Fruit fly (Drosophila melanogaster): ENCODE data around the gene Sod1.

Gene Sod1

DNA sequence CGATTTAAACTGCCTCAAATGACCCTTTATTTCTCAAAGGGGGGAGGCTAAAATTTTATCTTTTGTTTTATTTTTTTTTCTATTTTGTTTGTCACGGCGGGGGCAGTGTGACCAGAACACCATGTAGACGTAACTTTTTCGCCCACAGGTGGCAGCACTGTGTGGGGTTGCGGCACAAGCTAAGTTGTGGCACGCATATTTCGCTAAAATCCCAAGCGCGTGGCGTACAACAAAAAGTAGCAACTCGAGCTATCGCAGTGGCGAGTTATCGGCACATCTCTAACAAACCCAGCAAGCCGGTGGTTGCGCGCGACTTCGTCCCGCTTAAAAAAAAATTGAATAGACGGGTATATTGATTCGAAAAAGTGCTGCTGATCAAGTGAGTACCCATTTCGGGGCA is 9.5 kb upstream of the Sod1 start, which contains the start of the genes Ufd1 and NaPi-III (continued):
- TF ChIP-seq Hey (tag; optimal IDR thresholded peaks at IDR 0.05): no peak
- peak in 1 of 2 experiments; percentile 12 for TF ChIP-seq Hr51 (GFP tag; optimal IDR thresholded peaks at IDR 0.05)
- peak; percentile 92 for TF ChIP-seq Ets97D (GFP tag; optimal IDR thresholded peaks at IDR 0.05)
- TF ChIP-seq CG2120 (GFP tag; optimal IDR thresholded peaks at IDR 0.05): peak; percentile 41
- no peak for TF ChIP-seq CG8281 (tag; optimal IDR thresholded peaks at IDR 0.05)
- TF ChIP-seq YL-1 (GFP tag; optimal IDR thresholded peaks at IDR 0.05): peak; percentile 79
- no peak for TF ChIP-seq HLHmδ (GFP tag; optimal IDR thresholded peaks at IDR 0.05)
- no peak for TF ChIP-seq psq (GFP tag; optimal IDR thresholded peaks at IDR 0.05)
- TF ChIP-seq CG11093 (GFP tag; IDR thresholded peaks at IDR 0.05): no peak
- peak; percentile 16 for TF ChIP-seq Bdp1 (GFP tag; optimal IDR thresholded peaks at IDR 0.05)
- TF ChIP-seq CG33557 (GFP tag; optimal IDR thresholded peaks at IDR 0.05): no peak
- peak; percentile 15 for TF ChIP-seq CG9817 (tag; optimal IDR thresholded peaks at IDR 0.05)
- TF ChIP-seq Max (GFP tag; optimal IDR thresholded peaks at IDR 0.05): no peak
- peak; percentile 4 for TF ChIP-seq CG2202 (tag; optimal IDR thresholded peaks at IDR 0.05)
- no peak for TF ChIP-seq bsh (GFP tag; optimal IDR thresholded peaks at IDR 0.05)
- no peak for TF ChIP-seq esg (GFP tag; conservative IDR thresholded peaks at IDR 0.05)
- 0 out of 3 replicates have a peak, but pooled peaks have one; percentile 52 for TF ChIP-seq so (GFP tag; IDR thresholded peaks at IDR 0.05)
- TF ChIP-seq br (optimal IDR thresholded peaks at IDR 0.05): no peak
- peak; percentile 98 for TF ChIP-seq Lhr (GFP tag; optimal IDR thresholded peaks at IDR 0.05)
- TF ChIP-seq tin (GFP tag; optimal IDR thresholded peaks at IDR 0.05): no peak
- TF ChIP-seq gro (GFP tag; optimal IDR thresholded peaks at IDR 0.05): peak; percentile 71
- TF ChIP-seq mld (GFP tag; IDR thresholded peaks at IDR 0.05; ENCODE audit: partially characterized antibody): no peak
- no peak for TF ChIP-seq CG10209 (GFP tag; optimal IDR thresholded peaks at IDR 0.05)
- TF ChIP-seq CG12391 (tag; optimal IDR thresholded peaks at IDR 0.05): peak; percentile 57
- TF ChIP-seq CG11696 (GFP tag; IDR thresholded peaks at IDR 0.05): no peak
- TF ChIP-seq CG8924 (tag; optimal IDR thresholded peaks at IDR 0.05): peak; percentile 47
- TF ChIP-seq zen (tag; optimal IDR thresholded peaks at IDR 0.05): peak; percentile 39
- peak; percentile 26 for TF ChIP-seq CG3995 (GFP tag; optimal IDR thresholded peaks at IDR 0.05)
- no peak for TF ChIP-seq CG10959 (GFP tag; IDR thresholded peaks at IDR 0.05)
- no peak for TF ChIP-seq CG8765 (GFP tag; IDR thresholded peaks at IDR 0.05)
- TF ChIP-seq CG11695 (GFP tag; IDR thresholded peaks at IDR 0.05): no peak
- TF ChIP-seq lola (GFP tag; optimal IDR thresholded peaks at IDR 0.05): no peak
- no peak for TF ChIP-seq ham (GFP tag; IDR thresholded peaks at IDR 0.05)
- peak; percentile 68 for TF ChIP-seq CG13624 (GFP tag; optimal IDR thresholded peaks at IDR 0.05)
- peak; percentile 78 for TF ChIP-seq Dref (GFP tag; IDR thresholded peaks at IDR 0.05)
- no peak for TF ChIP-seq Asciz (GFP tag; optimal IDR thresholded peaks at IDR 0.05)
- TF ChIP-seq hbn (GFP tag; IDR thresholded peaks at IDR 0.05; ENCODE audit: partially characterized antibody): peak; percentile 84
- TF ChIP-seq CG12104 (GFP tag; optimal IDR thresholded peaks at IDR 0.05): no peak
- no peak for TF ChIP-seq en (GFP tag; optimal IDR thresholded peaks at IDR 0.05)
- peak; percentile 87 for TF ChIP-seq CHES-1-like (GFP tag; optimal IDR thresholded peaks at IDR 0.05)
- TF ChIP-seq nom (GFP tag; optimal IDR thresholded peaks at IDR 0.05): no peak
- no peak for TF ChIP-seq Nf-YA (GFP tag; IDR thresholded peaks at IDR 0.05)
- peak; percentile 16 for TF ChIP-seq Sox102F (GFP tag; optimal IDR thresholded peaks at IDR 0.05)
- peak; percentile 50; the same call in 1 of the 2 replicates for TF ChIP-seq GATAe (GFP tag; conservative IDR thresholded peaks at IDR 0.05)
- TF ChIP-seq CG7987 (GFP tag; optimal IDR thresholded peaks at IDR 0.05): no peak
- TF ChIP-seq Mes4 (GFP tag; optimal IDR thresholded peaks at IDR 0.05): no peak
- peak; percentile 71 for TF ChIP-seq eyg (GFP tag; optimal IDR thresholded peaks at IDR 0.05)
- TF ChIP-seq Dll (GFP tag; IDR thresholded peaks at IDR 0.05; ENCODE audit: partially characterized antibody): peak; percentile 85
- peak; percentile 91 for TF ChIP-seq HmgZ (tag; optimal IDR thresholded peaks at IDR 0.05)
- no peak for TF ChIP-seq usp (GFP tag; optimal IDR thresholded peaks at IDR 0.05)
- no peak for TF ChIP-seq emc (GFP tag; optimal IDR thresholded peaks at IDR 0.05)

Measured in whole organism, embryonic.